Worm (Caenorhabditis elegans) whole organism, young adult: ENCODE measurements around the gene M01H9.3.
A peak's percentile ranks its signal among the peaks of the same experiment; 100 is the strongest.

Source experiments
- B0019.2 ChIP-seq: fragments of 200-800 bp; sonication (Bioruptor generic); conservative IDR thresholded peaks from 2 replicates; pipeline ENCODE4 v1.3.6; 2022; ENCODE audit warnings: missing genetic modification reagents, missing genetic modification characterization, missing compliant biosample characterization
- B0035.1 ChIP-seq: sonication (generic microtip); optimal IDR thresholded peaks from 2 replicates; lab custom pipeline; 2016; ENCODE audit warnings: missing genetic modification characterization, mild to moderate bottlenecking, missing compliant biosample characterization, missing genotype, missing genetic modification reagents
- B0336.3 ChIP-seq: fragments of 200-800 bp; sonication (Bioruptor generic); IDR thresholded peaks from 2 replicates; pipeline ENCODE4 v1.3.6; 2022; ENCODE audit warnings: missing genetic modification characterization, missing compliant biosample characterization
- F33H1.4 ChIP-seq: fragments of 200-800 bp; sonication (Bioruptor generic); IDR thresholded peaks from 2 replicates; pipeline ENCODE4 v1.3.6; 2022; ENCODE audit warnings: missing genetic modification reagents, missing genetic modification characterization, missing compliant biosample characterization
- F52B5.7 ChIP-seq: sonication (generic microtip); optimal IDR thresholded peaks from 2 replicates; lab custom pipeline; 2016; ENCODE audit warnings: mild to moderate bottlenecking, missing genetic modification characterization, missing compliant biosample characterization
- T26A5.8 ChIP-seq: sonication (generic microtip); optimal IDR thresholded peaks from 2 replicates; lab custom pipeline; 2016; ENCODE audit warnings: missing genetic modification characterization, missing compliant biosample characterization
- Y67H2A.10 ChIP-seq: fragments of 200-800 bp; sonication (Bioruptor generic); conservative IDR thresholded peaks from 2 replicates; pipeline ENCODE4 v1.3.6; 2022; ENCODE audit warnings: missing genetic modification reagents, missing genetic modification characterization, missing compliant biosample characterization
- Y79H2A.3 ChIP-seq: fragments of 200-800 bp; sonication (Bioruptor generic); conservative IDR thresholded peaks from 2 replicates; pipeline ENCODE4 v1.3.6; 2022; ENCODE audit warnings: missing genetic modification reagents, missing genetic modification characterization, missing compliant biosample characterization
- atf-7 ChIP-seq: sonication (generic microtip); optimal IDR thresholded peaks from 2 replicates; lab custom pipeline; 2017; ENCODE audit warnings: mild to moderate bottlenecking, missing genetic modification characterization, missing compliant biosample characterization
- athp-1 ChIP-seq: sonication (generic microtip); optimal IDR thresholded peaks from 2 replicates; lab custom pipeline; 2017; ENCODE audit warnings: mild to moderate bottlenecking, missing genetic modification characterization, missing compliant biosample characterization
- attf-5 ChIP-seq: fragments of 200-800 bp; sonication (Bioruptor generic); optimal IDR thresholded peaks from 2 replicates; lab custom pipeline; 2018; ENCODE audit warnings: mild to moderate bottlenecking, missing genetic modification characterization, missing compliant biosample characterization
- bed-1 ChIP-seq: fragments of 200-800 bp; sonication (Bioruptor generic); IDR thresholded peaks from 2 replicates; pipeline ENCODE4 v1.3.6; 2022; ENCODE audit warnings: missing genetic modification reagents, missing genetic modification characterization, missing compliant biosample characterization
- cebp-1 ChIP-seq, 2 experiments: fragments of 200-800 bp in 1 of 2; sonication (Bioruptor generic) in 1 of 2; sonication (generic microtip) in 1 of 2; IDR thresholded peaks in 1 of 2; optimal IDR thresholded peaks in 1 of 2; 2 replicates each; pipeline versions ENCODE4 v1.3.6 to Lab custom; 2017 to 2022; ENCODE audit warnings: missing compliant biosample characterization in 2 of 2, missing genetic modification characterization in 2 of 2, mild to moderate bottlenecking in 1 of 2, missing genetic modification reagents in 1 of 2, moderate library complexity in 1 of 2
- cebp-2 ChIP-seq: fragments of 200-800 bp; sonication (Bioruptor generic); IDR thresholded peaks from 2 replicates; pipeline ENCODE4 v1.3.6; 2022; ENCODE audit warnings: missing genetic modification characterization, missing compliant biosample characterization
- ceh-79 ChIP-seq: sonication (generic microtip); optimal IDR thresholded peaks from 2 replicates; lab custom pipeline; 2017; ENCODE audit warnings: mild to moderate bottlenecking, missing genetic modification characterization, missing compliant biosample characterization
- ceh-91 ChIP-seq: fragments of 200-800 bp; sonication (Bioruptor generic); IDR thresholded peaks from 2 replicates; pipeline ENCODE4 v1.3.6; 2022; ENCODE audit warnings: missing genetic modification reagents, missing genetic modification characterization, missing compliant biosample characterization
- dpff-1 ChIP-seq: sonication (generic microtip); optimal IDR thresholded peaks from 2 replicates; lab custom pipeline; 2017; ENCODE audit warnings: mild to moderate bottlenecking, missing genetic modification characterization, missing compliant biosample characterization
- efl-1 ChIP-seq: fragments of 150-350 bp; optimal IDR thresholded peaks from 2 replicates; lab custom pipeline; 2014; ENCODE audit warnings: missing biosample characterization, missing genetic modification reagents, missing genetic modification characterization
- egl-18 ChIP-seq: fragments of 200-800 bp; sonication (Bioruptor generic); IDR thresholded peaks from 2 replicates; pipeline ENCODE4 v1.3.6; 2022; ENCODE audit warnings: missing genetic modification reagents, missing genetic modification characterization, missing compliant biosample characterization
- hrde-1 ChIP-seq: sonication (generic microtip); optimal IDR thresholded peaks from 2 replicates; lab custom pipeline; 2016; ENCODE audit warnings: missing genetic modification characterization, mild to moderate bottlenecking, missing compliant biosample characterization, moderate library complexity, missing genotype, missing genetic modification reagents, borderline replicate concordance
- let-526 ChIP-seq: fragments of 200-800 bp; sonication (Bioruptor generic); IDR thresholded peaks from 2 replicates; pipeline ENCODE4 v1.3.6; 2022; ENCODE audit warnings: missing genetic modification reagents, missing genetic modification characterization, missing compliant biosample characterization
- lin-26 ChIP-seq: fragments of 200-800 bp; sonication (Bioruptor generic); IDR thresholded peaks from 2 replicates; pipeline ENCODE4 v1.3.6; 2022; ENCODE audit warnings: missing genetic modification reagents, missing genetic modification characterization, missing compliant biosample characterization
- lsl-1 ChIP-seq: fragments of 200-800 bp; sonication (Bioruptor generic); optimal IDR thresholded peaks from 2 replicates; lab custom pipeline; 2018; ENCODE audit warnings: mild to moderate bottlenecking, missing genetic modification characterization, moderate library complexity, missing compliant biosample characterization
- lsy-27 ChIP-seq: sonication (generic microtip); optimal IDR thresholded peaks from 2 replicates; lab custom pipeline; 2017; ENCODE audit warnings: missing genetic modification characterization, mild to moderate bottlenecking, missing compliant biosample characterization, antibody characterized with exemption, missing genotype, borderline replicate concordance; ENCODE audit not compliant: insufficient read depth
- mel-28 ChIP-seq: sonication (generic microtip); optimal IDR thresholded peaks from 2 replicates; lab custom pipeline; 2016; ENCODE audit warnings: borderline replicate concordance, mild to moderate bottlenecking, missing genetic modification characterization, missing compliant biosample characterization
- nfya-1 ChIP-seq: sonication (generic microtip); optimal IDR thresholded peaks from 2 replicates; lab custom pipeline; 2017; ENCODE audit warnings: antibody characterized with exemption, missing compliant biosample characterization, missing genetic modification characterization, borderline replicate concordance; ENCODE audit not compliant: insufficient read depth
- nfya-2 ChIP-seq: fragments of 200-800 bp; sonication (Bioruptor generic); IDR thresholded peaks from 2 replicates; pipeline ENCODE4 v1.3.6; 2022; ENCODE audit warnings: missing genetic modification reagents, missing genetic modification characterization, missing compliant biosample characterization
- nhr-179 ChIP-seq: sonication (generic microtip); optimal IDR thresholded peaks from 2 replicates; lab custom pipeline; 2016; ENCODE audit warnings: mild to moderate bottlenecking, missing genetic modification characterization, missing compliant biosample characterization
- nhr-80 ChIP-seq: sonication (generic microtip); optimal IDR thresholded peaks from 2 replicates; lab custom pipeline; 2016; ENCODE audit warnings: missing genetic modification characterization, missing compliant biosample characterization
- pha-4 ChIP-seq: fragments of 150-350 bp; sonication (generic microtip); optimal IDR thresholded peaks from 2 replicates; lab custom pipeline; 2014; ENCODE audit warnings: missing biosample characterization, missing genetic modification reagents, missing genetic modification characterization
- rcor-1 ChIP-seq: fragments of 200-800 bp; sonication (Bioruptor generic); IDR thresholded peaks from 2 replicates; pipeline ENCODE4 v1.3.6; 2022; ENCODE audit warnings: missing genetic modification reagents, missing genetic modification characterization, missing compliant biosample characterization
- snpc-3.4 ChIP-seq: sonication (generic microtip); optimal IDR thresholded peaks from 2 replicates; lab custom pipeline; 2017; ENCODE audit warnings: missing genetic modification characterization, mild to moderate bottlenecking, missing compliant biosample characterization, antibody characterized with exemption, moderate library complexity, missing genotype, missing genetic modification reagents
- somi-1 ChIP-seq: fragments of 200-800 bp; sonication (Bioruptor generic); optimal IDR thresholded peaks from 2 replicates; lab custom pipeline; 2018; ENCODE audit warnings: mild to moderate bottlenecking, missing genetic modification characterization, missing compliant biosample characterization
- tbx-9 ChIP-seq: sonication (generic microtip); optimal IDR thresholded peaks from 2 replicates; lab custom pipeline; 2016; ENCODE audit warnings: borderline replicate concordance, missing genetic modification characterization, inconsistent platforms, missing compliant biosample characterization
- unc-130 ChIP-seq: sonication (generic microtip); optimal IDR thresholded peaks from 2 replicates; lab custom pipeline; 2016; ENCODE audit warnings: missing genetic modification reagents, missing genetic modification characterization, missing compliant biosample characterization
- unc-62 ChIP-seq: fragments of 150-350 bp; optimal IDR thresholded peaks from 2 replicates; lab custom pipeline; 2014; ENCODE audit warnings: missing biosample characterization, missing genetic modification reagents, missing genetic modification characterization
- xnd-1 ChIP-seq: sonication (generic microtip); optimal IDR thresholded peaks from 2 replicates; lab custom pipeline; 2016; ENCODE audit warnings: missing genotype, missing genetic modification reagents, missing genetic modification characterization, missing compliant biosample characterization
- zim-3 ChIP-seq: sonication (generic microtip); optimal IDR thresholded peaks from 2 replicates; lab custom pipeline; 2017; ENCODE audit warnings: mild to moderate bottlenecking, missing genetic modification characterization, moderate library complexity, missing compliant biosample characterization
- ztf-26 ChIP-seq: sonication (generic microtip); optimal IDR thresholded peaks from 2 replicates; lab custom pipeline; 2017; ENCODE audit warnings: missing genetic modification characterization, missing compliant biosample characterization
- ztf-28 ChIP-seq: fragments of 200-800 bp; sonication (Bioruptor generic); IDR thresholded peaks from 2 replicates; pipeline ENCODE4 v1.3.6; 2022; ENCODE audit warnings: missing genetic modification reagents, missing genetic modification characterization, missing compliant biosample characterization
- ztf-3 ChIP-seq: fragments of 200-800 bp; sonication (Bioruptor generic); optimal IDR thresholded peaks from 2 replicates; lab custom pipeline; 2018; ENCODE audit warnings: mild to moderate bottlenecking, missing genetic modification characterization, missing compliant biosample characterization

M01H9.3 gene

ce11 chrIV:4513269-4513819 is 36.5 kb upstream of the M01H9.3 start, which contains the start of gene sar-1 (continued):
- TF ChIP-seq unc-62 (GFP tag; lab: Kevin White, UChicago) (no peak), zim-3 (tag; lab: Kevin White, UChicago) (no peak), snpc-3.4 (tag; lab: Kevin White, UChicago) (peak; percentile 2), hrde-1 (no peak), nfya-2 (GFP tag; lab: Robert Waterston, UW) (no peak), rcor-1 (GFP tag; lab: Robert Waterston, UW) (peak; percentile 53), tbx-9 (tag; lab: Kevin White, UChicago) (no peak), bed-1 (GFP tag; lab: Robert Waterston, UW) (no peak), nhr-80 (tag; lab: Kevin White, UChicago) (peak; percentile 65), lsy-27 (tag; lab: Kevin White, UChicago) (no peak), Y79H2A.3 (no peak), unc-130 (GFP tag; lab: Kevin White, UChicago) (no peak), efl-1 (peak; percentile 55), B0035.1 (tag; lab: Kevin White, UChicago) (no peak), nhr-179 (tag; lab: Kevin White, UChicago) (no peak), let-526 (GFP tag; lab: Robert Waterston, UW) (0 out of 2 replicates have a peak, but pooled peaks have one; percentile 7), athp-1 (tag; lab: Kevin White, UChicago) (peak; percentile 9), ceh-91 (0 out of 2 replicates have a peak, but pooled peaks have one; percentile 43), F52B5.7 (tag; lab: Kevin White, UChicago) (no peak), ztf-26 (tag; lab: Kevin White, UChicago) (peak; percentile 51), Y67H2A.10 (GFP tag; lab: Robert Waterston, UW) (no peak), attf-5 (GFP tag; lab: Kevin White, UChicago) (peak; percentile 59), F33H1.4 (peak; percentile 72), lsl-1 (GFP tag; lab: Kevin White, UChicago) (peak; percentile 61), nfya-1 (tag; lab: Kevin White, UChicago) (no peak), dpff-1 (tag; lab: Kevin White, UChicago) (no peak), mel-28 (tag; lab: Kevin White, UChicago) (no peak), cebp-1 (GFP tag; IDR thresholded peaks at IDR 0.05; lab: Robert Waterston, UW) (no peak), cebp-1 (tag; optimal IDR thresholded peaks at IDR 0.05; lab: Kevin White, UChicago) (peak; percentile 71), xnd-1 (tag; lab: Kevin White, UChicago) (peak; percentile 58), ceh-79 (tag; lab: Kevin White, UChicago) (no peak), pha-4 (tag; lab: Kevin White, UChicago) (no peak), ztf-28 (GFP tag; lab: Robert Waterston, UW) (no peak), egl-18 (GFP tag; lab: Robert Waterston, UW) (no peak), lin-26 (GFP tag; lab: Robert Waterston, UW) (no peak), ztf-3 (GFP tag; lab: Kevin White, UChicago) (no peak), T26A5.8 (tag; lab: Kevin White, UChicago) (no peak), B0336.3 (GFP tag; lab: Robert Waterston, UW) (peak; percentile 74), somi-1 (GFP tag; lab: Kevin White, UChicago) (no peak), atf-7 (peak; percentile 21), cebp-2 (GFP tag; lab: Robert Waterston, UW) (no peak), B0019.2 (GFP tag; lab: Robert Waterston, UW) (no peak)
